Fruit fly (Drosophila melanogaster) whole organism, embryonic: ENCODE results near the gene beag.

ENCODE experiments used
- Atf3 ChIP-seq: fragments of 200-800 bp; sonication (Bioruptor generic); optimal IDR thresholded peaks from 3 replicates; lab custom pipeline; 2016; ENCODE audit warnings: missing biosample characterization, missing genetic modification characterization
- Bdp1 ChIP-seq: fragments of 200-800 bp; sonication (Bioruptor generic); optimal IDR thresholded peaks from 3 replicates; lab custom pipeline; 2016; ENCODE audit warnings: missing biosample characterization, missing genetic modification characterization
- Bteb2 ChIP-seq: fragments of 200-800 bp; sonication (Bioruptor generic); optimal IDR thresholded peaks from 2 replicates; lab custom pipeline; 2016; ENCODE audit warnings: missing biosample characterization, missing genetic modification characterization
- CG10147 ChIP-seq: fragments of 200-800 bp; sonication (Bioruptor generic); optimal IDR thresholded peaks from 2 replicates; lab custom pipeline; 2019; ENCODE audit warnings: missing biosample characterization, mild to moderate bottlenecking, missing genetic modification characterization, moderate library complexity
- CG1024 ChIP-seq: fragments of 200-800 bp; sonication (Bioruptor generic); IDR thresholded peaks from 2 replicates; pipeline ENCODE4 v1.3.6; 2022; ENCODE audit warnings: missing biosample characterization, missing genetic modification characterization
- CG10274 ChIP-seq: fragments of 200-800 bp; sonication (Bioruptor generic); optimal IDR thresholded peaks from 3 replicates; lab custom pipeline; 2017; ENCODE audit warnings: missing biosample characterization, mild to moderate bottlenecking, missing genetic modification characterization
- CG10565 ChIP-seq: fragments of 200-800 bp; sonication (Bioruptor generic); optimal IDR thresholded peaks from 3 replicates; lab custom pipeline; 2016; ENCODE audit warnings: missing biosample characterization, mild to moderate bottlenecking, missing genetic modification characterization
- CG11247 ChIP-seq: fragments of 200-800 bp; sonication (Bioruptor generic); IDR thresholded peaks from 2 replicates; pipeline ENCODE4 v1.3.6; 2022; ENCODE audit warnings: missing biosample characterization, missing genetic modification characterization
- CG12071 ChIP-seq: fragments of 200-800 bp; sonication (Bioruptor generic); optimal IDR thresholded peaks from 3 replicates; lab custom pipeline; 2018; ENCODE audit warnings: missing biosample characterization, mild to moderate bottlenecking, missing genetic modification characterization
- CG12104 ChIP-seq: fragments of 200-800 bp; sonication (Bioruptor generic); optimal IDR thresholded peaks from 3 replicates; lab custom pipeline; 2016; ENCODE audit warnings: missing biosample characterization, missing genetic modification characterization
- CG13296 ChIP-seq: fragments of 200-800 bp; sonication (Bioruptor generic); optimal IDR thresholded peaks from 3 replicates; lab custom pipeline; 2018; ENCODE audit warnings: missing biosample characterization, mild to moderate bottlenecking, missing genetic modification characterization
- CG17802 ChIP-seq: fragments of 200-800 bp; sonication (Bioruptor generic); optimal IDR thresholded peaks from 2 replicates; lab custom pipeline; 2018; ENCODE audit warnings: missing biosample characterization, mild to moderate bottlenecking, missing genetic modification characterization, moderate library complexity
- CG2120 ChIP-seq: fragments of 200-800 bp; sonication (Bioruptor generic); optimal IDR thresholded peaks from 3 replicates; lab custom pipeline; 2016; ENCODE audit warnings: missing biosample characterization, missing genetic modification characterization
- CG2202 ChIP-seq: fragments of 200-800 bp; sonication (Bioruptor generic); optimal IDR thresholded peaks from 2 replicates; lab custom pipeline; 2018; ENCODE audit warnings: missing biosample characterization, mild to moderate bottlenecking, missing genetic modification characterization
- CG3163 ChIP-seq: fragments of 200-800 bp; sonication (Bioruptor generic); optimal IDR thresholded peaks from 3 replicates; lab custom pipeline; 2016; ENCODE audit warnings: missing biosample characterization, missing genetic modification characterization
- CG3838 ChIP-seq: fragments of 200-800 bp; sonication (Bioruptor generic); optimal IDR thresholded peaks from 3 replicates; lab custom pipeline; 2016; ENCODE audit warnings: missing biosample characterization, missing genetic modification characterization
- CG3995 ChIP-seq: fragments of 200-800 bp; sonication (Bioruptor generic); optimal IDR thresholded peaks from 3 replicates; lab custom pipeline; 2016; ENCODE audit warnings: missing biosample characterization, missing genetic modification characterization
- CG6175 ChIP-seq: fragments of 200-800 bp; sonication (Bioruptor generic); IDR thresholded peaks from 3 replicates; pipeline ENCODE4 v1.3.6; 2022; ENCODE audit warnings: missing biosample characterization, missing genetic modification characterization
- CG7745 ChIP-seq: fragments of 200-800 bp; sonication (Bioruptor generic); optimal IDR thresholded peaks from 2 replicates; lab custom pipeline; 2018; ENCODE audit warnings: missing biosample characterization, mild to moderate bottlenecking, missing genetic modification characterization, moderate library complexity
- CG7786 ChIP-seq: fragments of 200-800 bp; sonication (Bioruptor generic); optimal IDR thresholded peaks from 2 replicates; lab custom pipeline; 2016; ENCODE audit warnings: missing biosample characterization, missing genetic modification characterization
- CG8089 ChIP-seq: fragments of 200-800 bp; sonication (Bioruptor generic); optimal IDR thresholded peaks from 3 replicates; lab custom pipeline; 2016; ENCODE audit warnings: missing biosample characterization, missing genetic modification characterization
- CG8290 ChIP-seq, 3 experiments: fragments of 200-800 bp; sonication (Bioruptor generic); optimal IDR thresholded peaks; 2 replicates each; lab custom pipeline; 2016 to 2019; ENCODE audit warnings: missing biosample characterization in 3 of 3, missing genetic modification characterization in 3 of 3, mild to moderate bottlenecking in 2 of 3, moderate library complexity in 1 of 3
- CG9817 ChIP-seq: fragments of 200-800 bp; sonication (Bioruptor generic); optimal IDR thresholded peaks from 2 replicates; lab custom pipeline; 2018; ENCODE audit warnings: missing biosample characterization, mild to moderate bottlenecking, missing genetic modification characterization, moderate library complexity
- Dek ChIP-seq: fragments of 200-800 bp; sonication (Bioruptor generic); optimal IDR thresholded peaks from 3 replicates; lab custom pipeline; 2019; ENCODE audit warnings: missing biosample characterization, mild to moderate bottlenecking, missing genetic modification characterization, moderate library complexity
- Dp ChIP-seq: fragments of 200-800 bp; sonication (Bioruptor generic); optimal IDR thresholded peaks from 2 replicates; lab custom pipeline; 2018; ENCODE audit warnings: missing biosample characterization, mild to moderate bottlenecking, missing genetic modification characterization, moderate library complexity
- HLH3B ChIP-seq: fragments of 200-800 bp; sonication (Bioruptor generic); IDR thresholded peaks from 2 replicates; pipeline ENCODE4 v1.3.6; 2022; ENCODE audit warnings: missing biosample characterization, missing genetic modification characterization
- Hr78 ChIP-seq, 2 experiments: fragments of 200-800 bp in 1 of 2; fragments of >200 bp in 1 of 2; sonication (Bioruptor generic) in 1 of 2; optimal IDR thresholded peaks; 2 replicates each; lab custom pipeline; 2017 to 2019; ENCODE audit warnings: missing biosample characterization in 2 of 2, missing genetic modification characterization in 2 of 2, mild to moderate bottlenecking in 1 of 2, moderate library complexity in 1 of 2
- Myb ChIP-seq: fragments of 200-800 bp; sonication (Bioruptor generic); optimal IDR thresholded peaks from 2 replicates; lab custom pipeline; 2016; ENCODE audit warnings: missing biosample characterization, missing genetic modification characterization
- Rx ChIP-seq: fragments of 200-800 bp; sonication (Bioruptor generic); IDR thresholded peaks from 2 replicates; pipeline ENCODE4 v1.3.6; 2022; ENCODE audit warnings: missing biosample characterization, missing genetic modification characterization
- Sox102F ChIP-seq: fragments of 200-800 bp; sonication (Bioruptor generic); optimal IDR thresholded peaks from 2 replicates; lab custom pipeline; 2018; ENCODE audit warnings: missing biosample characterization, mild to moderate bottlenecking, missing genetic modification characterization, moderate library complexity
- Taf1 ChIP-seq: fragments of 200-800 bp; sonication (Bioruptor generic); IDR thresholded peaks from 2 replicates; pipeline ENCODE4 v1.3.6; 2022; ENCODE audit warnings: missing biosample characterization, missing genetic modification characterization
- Tbp ChIP-seq: fragments of >200 bp; optimal IDR thresholded peaks from 2 replicates; lab custom pipeline; 2018; ENCODE audit warnings: missing biosample characterization, missing genetic modification characterization
- ac ChIP-seq: fragments of 200-800 bp; sonication (Bioruptor generic); optimal IDR thresholded peaks from 3 replicates; lab custom pipeline; 2017; ENCODE audit warnings: missing biosample characterization, mild to moderate bottlenecking, missing genetic modification characterization
- btn ChIP-seq: fragments of 200-800 bp; sonication (Bioruptor generic); optimal IDR thresholded peaks from 2 replicates; lab custom pipeline; 2016; ENCODE audit warnings: missing biosample characterization, missing genetic modification characterization
- disco-r ChIP-seq: fragments of 200-800 bp; sonication (Bioruptor generic); optimal IDR thresholded peaks from 2 replicates; lab custom pipeline; 2016; ENCODE audit warnings: missing biosample characterization, missing genetic modification characterization
- emc ChIP-seq: fragments of 200-800 bp; sonication (Bioruptor generic); optimal IDR thresholded peaks from 2 replicates; lab custom pipeline; 2016; ENCODE audit warnings: missing biosample characterization, missing genetic modification characterization
- fd96Cb ChIP-seq: fragments of 200-800 bp; sonication (Bioruptor generic); optimal IDR thresholded peaks from 2 replicates; lab custom pipeline; 2018; ENCODE audit warnings: missing biosample characterization, mild to moderate bottlenecking, missing genetic modification characterization, moderate library complexity
- gt ChIP-seq: fragments of 200-800 bp; sonication (Bioruptor generic); IDR thresholded peaks from 2 replicates; pipeline ENCODE4 v1.3.6; 2022; ENCODE audit warnings: missing biosample characterization, missing genetic modification characterization
- hb ChIP-seq: fragments of 200-800 bp; sonication (Bioruptor generic); IDR thresholded peaks from 3 replicates; pipeline ENCODE4 v1.3.6; 2022; ENCODE audit warnings: missing biosample characterization, missing genetic modification characterization; ENCODE audit not compliant: partially characterized antibody
- ind ChIP-seq: fragments of 200-800 bp; sonication (Bioruptor generic); optimal IDR thresholded peaks from 3 replicates; lab custom pipeline; 2016; ENCODE audit warnings: missing biosample characterization, missing genetic modification characterization
- knrl ChIP-seq: fragments of 200-800 bp; sonication (Bioruptor generic); IDR thresholded peaks from 3 replicates; pipeline ENCODE4 v1.3.6; 2022; ENCODE audit warnings: missing biosample characterization, missing genetic modification characterization; ENCODE audit not compliant: partially characterized antibody
- luna ChIP-seq: fragments of 200-800 bp; sonication (Bioruptor generic); optimal IDR thresholded peaks from 2 replicates; lab custom pipeline; 2016; ENCODE audit warnings: missing biosample characterization, missing genetic modification characterization
- odd ChIP-seq: fragments of 200-800 bp; sonication (Bioruptor generic); optimal IDR thresholded peaks from 2 replicates; lab custom pipeline; 2017; ENCODE audit warnings: missing biosample characterization, mild to moderate bottlenecking, missing genetic modification characterization
- pb ChIP-seq: fragments of 200-800 bp; sonication (Bioruptor generic); optimal IDR thresholded peaks from 3 replicates; lab custom pipeline; 2016; ENCODE audit warnings: missing biosample characterization, missing genetic modification characterization
- repo ChIP-seq: fragments of 200-800 bp; sonication (Bioruptor generic); optimal IDR thresholded peaks from 2 replicates; lab custom pipeline; 2016; ENCODE audit warnings: missing biosample characterization, missing genetic modification characterization
- salm ChIP-seq: fragments of 200-800 bp; sonication (Bioruptor generic); optimal IDR thresholded peaks from 2 replicates; lab custom pipeline; 2018; ENCODE audit warnings: missing biosample characterization, mild to moderate bottlenecking, missing genetic modification characterization
- sc ChIP-seq, 3 experiments: fragments of >200 bp in 2 of 3; fragments of 200-800 bp in 1 of 3; sonication (Bioruptor generic) in 1 of 3; optimal IDR thresholded peaks; 2 replicates in 2 of 3; 3 replicates in 1 of 3; lab custom pipeline; 2017; ENCODE audit warnings: mild to moderate bottlenecking in 1 of 3, missing biosample characterization in 1 of 3, missing genetic modification characterization in 1 of 3, missing genetic modification reagents in 1 of 3
- slou ChIP-seq: fragments of 200-800 bp; sonication (Bioruptor generic); optimal IDR thresholded peaks from 3 replicates; lab custom pipeline; 2016; ENCODE audit warnings: missing biosample characterization, missing genetic modification characterization
- tap ChIP-seq: fragments of 200-800 bp; optimal IDR thresholded peaks from 3 replicates; lab custom pipeline; 2019; ENCODE audit warnings: missing biosample characterization, mild to moderate bottlenecking, missing genetic modification characterization, moderate library complexity
- tx ChIP-seq: fragments of 200-800 bp; sonication (Bioruptor generic); optimal IDR thresholded peaks from 2 replicates; lab custom pipeline; 2016; ENCODE audit warnings: missing biosample characterization, missing genetic modification characterization
- wor ChIP-seq: fragments of 200-800 bp; sonication (Bioruptor generic); IDR thresholded peaks from 2 replicates; pipeline ENCODE4 v1.3.6; 2022; ENCODE audit warnings: missing biosample characterization, missing genetic modification characterization
- yki ChIP-seq: fragments of >200 bp; optimal IDR thresholded peaks from 3 replicates; lab custom pipeline; 2018

Gene beag

DNA sequence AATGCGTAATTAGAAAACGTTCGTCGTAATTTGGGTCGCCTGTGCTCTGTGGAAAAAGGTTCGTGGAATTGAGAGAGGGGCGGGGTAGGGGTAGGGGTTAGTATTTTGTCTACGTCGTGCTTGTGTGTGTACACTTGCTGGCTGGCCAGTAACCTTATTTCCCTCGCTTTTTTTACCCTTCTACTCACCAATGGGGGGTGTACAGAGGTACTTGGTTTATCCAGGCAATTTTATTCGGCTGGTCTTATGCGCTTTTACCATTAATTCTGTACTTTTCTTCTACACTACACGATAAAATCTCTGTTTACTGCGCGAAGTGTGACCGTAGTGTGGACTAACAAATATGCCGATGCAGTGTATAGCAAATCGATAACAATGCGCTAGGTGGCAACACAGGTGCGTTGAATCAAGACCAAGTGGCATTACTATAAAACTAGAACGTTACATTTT, 45.2 kb downstream of the beag start, which contains the start of gene tgo (continued):
- TF ChIP-seq sc (optimal IDR thresholded peaks at IDR 0.05; lab: Kevin White, UChicago) (no peak), sc (GFP tag; optimal IDR thresholded peaks at IDR 0.05; lab: Kevin White, UChicago) (no peak), CG6175 (GFP tag; lab: Robert Waterston, UW) (no peak), hb (GFP tag; lab: Robert Waterston, UW) (no peak), Dek (tag; lab: Kevin White, UChicago) (no peak), Sox102F (no peak), tx (GFP tag; lab: Kevin White, UChicago) (no peak), fd96Cb (tag; lab: Kevin White, UChicago) (no peak), salm (tag; lab: Kevin White, UChicago) (no peak), CG13296 (no peak), CG10274 (GFP tag; lab: Kevin White, UChicago) (no peak), ind (GFP tag; lab: Kevin White, UChicago) (no peak), luna (GFP tag; lab: Kevin White, UChicago) (no peak), CG10565 (GFP tag; lab: Kevin White, UChicago) (no peak), CG12104 (GFP tag; lab: Kevin White, UChicago) (no peak), CG8290 (GFP tag; optimal IDR thresholded peaks at IDR 0.05; lab: Kevin White, UChicago) (no peak), CG8290 (tag; optimal IDR thresholded peaks at IDR 0.05; lab: Kevin White, UChicago) (no peak), CG7786 (GFP tag; lab: Kevin White, UChicago) (no peak), Bteb2 (no peak), knrl (GFP tag; lab: Robert Waterston, UW) (peak; percentile 47; the same call in 1 of the 3 replicates), Dp (GFP tag; lab: Kevin White, UChicago) (peak; percentile 61), CG3995 (GFP tag; lab: Kevin White, UChicago) (no peak), odd (GFP tag; lab: Kevin White, UChicago) (peak; percentile 1), Atf3 (no peak), CG12071 (GFP tag; lab: Kevin White, UChicago) (no peak), CG9817 (tag; lab: Kevin White, UChicago) (no peak), slou (GFP tag; lab: Kevin White, UChicago) (no peak), gt (no peak), CG17802 (no peak), Hr78 (GFP tag; optimal IDR thresholded peaks at IDR 0.05; lab: Kevin White, UChicago) (no peak), pb (GFP tag; lab: Kevin White, UChicago) (no peak), CG7745 (no peak), CG2120 (GFP tag; lab: Kevin White, UChicago) (peak; percentile 4), CG11247 (GFP tag; lab: Robert Waterston, UW) (no peak), btn (no peak), Taf1 (no peak), Myb (GFP tag; lab: Kevin White, UChicago) (peak; percentile 98), CG3163 (GFP tag; lab: Kevin White, UChicago) (no peak), ac (GFP tag; lab: Kevin White, UChicago) (no peak), repo (GFP tag; lab: Kevin White, UChicago) (no peak), CG3838 (no peak), CG8089 (GFP tag; lab: Kevin White, UChicago) (no peak), CG2202 (no peak), disco-r (no peak), CG1024 (GFP tag; lab: Robert Waterston, UW) (no peak), Rx (GFP tag; lab: Robert Waterston, UW) (no peak), Tbp (no peak), tap (tag; lab: Kevin White, UChicago) (no peak), emc (GFP tag; lab: Kevin White, UChicago) (no peak), HLH3B (GFP tag; lab: Robert Waterston, UW) (no peak), CG10147 (GFP tag; lab: Kevin White, UChicago) (no peak), yki (lab: Kevin White, UChicago) (no peak), wor (no peak), Bdp1 (GFP tag; lab: Kevin White, UChicago) (no peak)
